Worm (Caenorhabditis elegans): ENCODE measurements around the gene cpt-5.

The cpt-5 gene

DNA sequence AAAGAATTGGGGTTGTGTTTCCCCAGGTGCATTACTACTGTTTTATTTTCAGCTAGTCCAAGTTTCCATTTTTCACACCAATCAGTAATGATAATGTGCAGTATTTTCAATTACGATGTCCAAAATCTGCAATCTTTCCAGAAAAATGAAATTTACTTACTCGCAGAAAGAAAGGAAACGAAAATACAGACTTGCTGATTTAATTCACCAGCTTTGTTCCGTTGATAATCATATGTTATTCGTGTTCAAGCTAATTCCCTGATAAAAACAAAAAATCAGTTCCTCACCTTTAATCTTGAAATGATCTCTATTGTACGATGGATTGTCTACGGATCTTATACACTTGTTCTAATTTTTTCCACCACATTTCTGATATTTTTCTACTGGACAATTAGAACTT, 50.9 kb downstream of the cpt-5 start, which contains the start of gene srxa-11:
TSS of gene srxa-11 (plus strand) at position 301 of the 400 bp plus-strand sequence.
- TF ChIP-seq ets-7 (tag; optimal IDR thresholded peaks at IDR 0.05): no peak
